Fruit fly (Drosophila melanogaster) whole organism, embryonic: ENCODE data around the gene CG10383.

Experiments
- Aef1 ChIP-seq: fragments of 200-800 bp; sonication (Bioruptor generic); IDR thresholded peaks from 3 replicates; pipeline ENCODE4 v1.3.6; 2022; ENCODE audit warnings: missing biosample characterization, missing genetic modification characterization
- B-H2 ChIP-seq: fragments of 200-800 bp; sonication (Bioruptor generic); optimal IDR thresholded peaks from 2 replicates; lab custom pipeline; 2018; ENCODE audit warnings: missing biosample characterization, mild to moderate bottlenecking, missing genetic modification characterization
- Bdp1 ChIP-seq: fragments of 200-800 bp; sonication (Bioruptor generic); optimal IDR thresholded peaks from 3 replicates; lab custom pipeline; 2016; ENCODE audit warnings: missing biosample characterization, missing genetic modification characterization
- Blimp-1 ChIP-seq: fragments of 200-800 bp; sonication (Bioruptor generic); optimal IDR thresholded peaks from 3 replicates; lab custom pipeline; 2018; ENCODE audit warnings: missing biosample characterization, missing genetic modification characterization, mild to moderate bottlenecking, moderate library complexity, missing genetic modification reagents
- CG1024 ChIP-seq: fragments of 200-800 bp; sonication (Bioruptor generic); IDR thresholded peaks from 2 replicates; pipeline ENCODE4 v1.3.6; 2022; ENCODE audit warnings: missing biosample characterization, missing genetic modification characterization
- CG10321 ChIP-seq: fragments of 200-800 bp; sonication (Bioruptor generic); IDR thresholded peaks from 2 replicates; pipeline ENCODE4 v1.3.6; 2022; ENCODE audit warnings: missing biosample characterization, missing genetic modification characterization
- CG12071 ChIP-seq: fragments of 200-800 bp; sonication (Bioruptor generic); optimal IDR thresholded peaks from 3 replicates; lab custom pipeline; 2018; ENCODE audit warnings: missing biosample characterization, mild to moderate bottlenecking, missing genetic modification characterization
- CG1647 ChIP-seq: fragments of 200-800 bp; sonication (Bioruptor generic); optimal IDR thresholded peaks from 3 replicates; lab custom pipeline; 2016; ENCODE audit warnings: missing biosample characterization, missing genetic modification characterization
- CG17912 ChIP-seq: fragments of 200-800 bp; sonication (Bioruptor generic); optimal IDR thresholded peaks from 2 replicates; lab custom pipeline; 2018; ENCODE audit warnings: missing biosample characterization, mild to moderate bottlenecking, missing genetic modification characterization
- CG2199 ChIP-seq: fragments of 200-800 bp; sonication (Bioruptor generic); IDR thresholded peaks from 3 replicates; pipeline ENCODE4 v1.3.6; 2022; ENCODE audit warnings: missing biosample characterization, missing genetic modification characterization
- CG2202 ChIP-seq: fragments of 200-800 bp; sonication (Bioruptor generic); optimal IDR thresholded peaks from 2 replicates; lab custom pipeline; 2018; ENCODE audit warnings: missing biosample characterization, mild to moderate bottlenecking, missing genetic modification characterization
- CG30403 ChIP-seq: fragments of 200-800 bp; sonication (Bioruptor generic); optimal IDR thresholded peaks from 3 replicates; lab custom pipeline; 2016; ENCODE audit warnings: missing biosample characterization, missing genetic modification characterization
- CG30431 ChIP-seq: fragments of 200-800 bp; sonication (Bioruptor generic); optimal IDR thresholded peaks from 2 replicates; lab custom pipeline; 2017; ENCODE audit warnings: missing biosample characterization, missing genetic modification characterization
- CG34376 ChIP-seq: fragments of 200-800 bp; sonication (Bioruptor generic); optimal IDR thresholded peaks from 2 replicates; lab custom pipeline; 2018; ENCODE audit warnings: missing biosample characterization, mild to moderate bottlenecking, missing genetic modification characterization
- CG3995 ChIP-seq: fragments of 200-800 bp; sonication (Bioruptor generic); optimal IDR thresholded peaks from 3 replicates; lab custom pipeline; 2016; ENCODE audit warnings: missing biosample characterization, missing genetic modification characterization
- CG43689 ChIP-seq: fragments of 200-800 bp; sonication (Bioruptor generic); IDR thresholded peaks from 2 replicates; pipeline ENCODE4 v1.3.6; 2022; ENCODE audit warnings: missing biosample characterization, missing genetic modification characterization
- CG4424 ChIP-seq: fragments of 200-800 bp; sonication (Bioruptor generic); optimal IDR thresholded peaks from 3 replicates; lab custom pipeline; 2016; ENCODE audit warnings: missing biosample characterization, missing genetic modification characterization
- CG7963 ChIP-seq: fragments of 200-800 bp; sonication (Bioruptor generic); IDR thresholded peaks from 3 replicates; pipeline ENCODE4 v1.3.6; 2022; ENCODE audit warnings: missing biosample characterization, missing genetic modification characterization; ENCODE audit not compliant: partially characterized antibody
- CG8478 ChIP-seq: fragments of >200 bp; optimal IDR thresholded peaks from 2 replicates; lab custom pipeline; 2018
- Doc2 ChIP-seq: fragments of 200-800 bp; sonication (Bioruptor generic); IDR thresholded peaks from 2 replicates; pipeline ENCODE4 v1.3.6; 2022; ENCODE audit warnings: missing biosample characterization, missing genetic modification characterization
- Fer1 ChIP-seq: fragments of 200-800 bp; sonication (Bioruptor generic); optimal IDR thresholded peaks from 2 replicates; lab custom pipeline; 2017; ENCODE audit warnings: missing biosample characterization, mild to moderate bottlenecking, missing genetic modification characterization
- HHEX ChIP-seq: fragments of 200-800 bp; sonication (Bioruptor generic); optimal IDR thresholded peaks from 3 replicates; lab custom pipeline; 2017; ENCODE audit warnings: missing biosample characterization, mild to moderate bottlenecking, missing genetic modification characterization, missing genetic modification reagents
- HLH4C ChIP-seq: fragments of 200-800 bp; sonication (Bioruptor generic); IDR thresholded peaks from 3 replicates; pipeline ENCODE4 v1.3.6; 2022; ENCODE audit warnings: missing biosample characterization, missing genetic modification characterization; ENCODE audit not compliant: partially characterized antibody
- HLHmδ ChIP-seq: fragments of 200-800 bp; sonication (Bioruptor generic); optimal IDR thresholded peaks from 2 replicates; lab custom pipeline; 2018; ENCODE audit warnings: missing biosample characterization, mild to moderate bottlenecking, missing genetic modification characterization, moderate library complexity
- Hmr ChIP-seq: fragments of 200-800 bp; sonication (Bioruptor generic); optimal IDR thresholded peaks from 3 replicates; lab custom pipeline; 2017; ENCODE audit warnings: mild to moderate bottlenecking, missing biosample characterization, missing genetic modification reagents, missing genetic modification characterization
- Mad ChIP-seq: fragments of 200-800 bp; sonication (Bioruptor generic); optimal IDR thresholded peaks from 2 replicates; lab custom pipeline; 2016; ENCODE audit warnings: missing biosample characterization, missing genetic modification characterization
- NC2β ChIP-seq: fragments of 200-800 bp; sonication (Bioruptor generic); optimal IDR thresholded peaks from 2 replicates; lab custom pipeline; 2016; ENCODE audit warnings: missing biosample characterization, missing genetic modification characterization
- NK7.1 ChIP-seq: fragments of 200-800 bp; sonication (Bioruptor generic); optimal IDR thresholded peaks from 3 replicates; lab custom pipeline; 2016; ENCODE audit warnings: missing biosample characterization, missing genetic modification characterization
- Nf-YA ChIP-seq: fragments of 200-800 bp; sonication (Bioruptor generic); IDR thresholded peaks from 2 replicates; pipeline ENCODE4 v1.3.6; 2022; ENCODE audit warnings: missing biosample characterization, missing genetic modification characterization
- NfI ChIP-seq: fragments of 200-800 bp; sonication (Bioruptor generic); optimal IDR thresholded peaks from 3 replicates; lab custom pipeline; 2018; ENCODE audit warnings: missing biosample characterization, mild to moderate bottlenecking, missing genetic modification characterization, moderate library complexity
- Optix ChIP-seq: fragments of 200-800 bp; sonication (Bioruptor generic); IDR thresholded peaks from 3 replicates; pipeline ENCODE4 v1.3.6; 2022; ENCODE audit warnings: missing biosample characterization, missing genetic modification characterization
- Ravus ChIP-seq: fragments of 200-800 bp; sonication (Bioruptor generic); IDR thresholded peaks from 2 replicates; pipeline ENCODE4 v1.3.6; 2022; ENCODE audit warnings: missing biosample characterization, missing genetic modification characterization
- abd-A ChIP-seq: fragments of 200-800 bp; sonication (Bioruptor generic); optimal IDR thresholded peaks from 3 replicates; lab custom pipeline; 2019; ENCODE audit warnings: missing biosample characterization, mild to moderate bottlenecking, missing genetic modification characterization, moderate library complexity
- az2 ChIP-seq: fragments of 200-800 bp; sonication (Bioruptor generic); optimal IDR thresholded peaks from 3 replicates; lab custom pipeline; 2016; ENCODE audit warnings: missing biosample characterization, missing genetic modification characterization
- br ChIP-seq: fragments of >200 bp; optimal IDR thresholded peaks from 2 replicates; lab custom pipeline; 2017
- bsh ChIP-seq, 2 experiments: fragments of 200-800 bp; sonication (Bioruptor generic); optimal IDR thresholded peaks; 2 replicates each; lab custom pipeline; 2017 to 2018; ENCODE audit warnings: mild to moderate bottlenecking in 2 of 2, missing biosample characterization in 2 of 2, missing genetic modification characterization in 2 of 2, moderate library complexity in 1 of 2
- chif ChIP-seq, 2 experiments: fragments of 200-800 bp; sonication (Bioruptor generic); optimal IDR thresholded peaks; 3 replicates each; lab custom pipeline; 2016; ENCODE audit warnings: missing biosample characterization in 2 of 2, missing genetic modification characterization in 2 of 2
- chn ChIP-seq: fragments of 200-800 bp; sonication (Bioruptor generic); optimal IDR thresholded peaks from 2 replicates; lab custom pipeline; 2016; ENCODE audit warnings: missing biosample characterization, missing genetic modification characterization
- croc ChIP-seq: fragments of 200-800 bp; sonication (Bioruptor generic); conservative IDR thresholded peaks from 3 replicates; pipeline ENCODE4 v1.3.6; 2022; ENCODE audit warnings: missing biosample characterization, missing genetic modification characterization
- ems ChIP-seq: fragments of 200-800 bp; sonication (Bioruptor generic); optimal IDR thresholded peaks from 3 replicates; lab custom pipeline; 2016; ENCODE audit warnings: missing biosample characterization, missing genetic modification characterization
- hkb ChIP-seq, 2 experiments: fragments of 200-800 bp in 1 of 2; fragments of >200 bp in 1 of 2; sonication (Bioruptor generic) in 1 of 2; IDR thresholded peaks in 1 of 2; optimal IDR thresholded peaks in 1 of 2; 2 replicates each; pipeline versions ENCODE4 v1.3.6 to Lab custom; 2017 to 2022; ENCODE audit warnings: missing biosample characterization in 1 of 2, missing genetic modification characterization in 1 of 2
- lab ChIP-seq: fragments of 200-800 bp; sonication (Bioruptor generic); optimal IDR thresholded peaks from 3 replicates; lab custom pipeline; 2017; ENCODE audit warnings: missing biosample characterization, missing genetic modification characterization, mild to moderate bottlenecking, moderate library complexity, missing genetic modification reagents
- mld ChIP-seq: fragments of 200-800 bp; sonication (Bioruptor generic); IDR thresholded peaks from 3 replicates; pipeline ENCODE4 v1.3.6; 2022; ENCODE audit warnings: missing biosample characterization, missing genetic modification characterization; ENCODE audit not compliant: partially characterized antibody
- nerfin-1 ChIP-seq: fragments of 200-800 bp; sonication (Bioruptor generic); optimal IDR thresholded peaks from 3 replicates; lab custom pipeline; 2019; ENCODE audit warnings: missing biosample characterization, mild to moderate bottlenecking, missing genetic modification characterization, moderate library complexity
- psq ChIP-seq: fragments of 200-800 bp; sonication (Bioruptor generic); optimal IDR thresholded peaks from 2 replicates; lab custom pipeline; 2017; ENCODE audit warnings: missing biosample characterization, missing genetic modification characterization
- pum ChIP-seq: fragments of 200-800 bp; sonication (Bioruptor generic); optimal IDR thresholded peaks from 2 replicates; lab custom pipeline; 2016; ENCODE audit warnings: missing biosample characterization, missing genetic modification characterization
- repo ChIP-seq: fragments of 200-800 bp; sonication (Bioruptor generic); optimal IDR thresholded peaks from 2 replicates; lab custom pipeline; 2016; ENCODE audit warnings: missing biosample characterization, missing genetic modification characterization
- salm ChIP-seq: fragments of 200-800 bp; sonication (Bioruptor generic); optimal IDR thresholded peaks from 2 replicates; lab custom pipeline; 2018; ENCODE audit warnings: missing biosample characterization, mild to moderate bottlenecking, missing genetic modification characterization
- ssp ChIP-seq: fragments of 200-800 bp; sonication (Bioruptor generic); IDR thresholded peaks from 2 replicates; pipeline ENCODE4 v1.3.6; 2022; ENCODE audit warnings: missing biosample characterization, missing genetic modification characterization
- tio ChIP-seq: fragments of 200-800 bp; sonication (Bioruptor generic); optimal IDR thresholded peaks from 2 replicates; lab custom pipeline; 2017; ENCODE audit warnings: missing biosample characterization, missing genetic modification characterization, inconsistent platforms
- z ChIP-seq: fragments of 200-800 bp; sonication (Bioruptor generic); IDR thresholded peaks from 3 replicates; pipeline ENCODE4 v1.3.6; 2022; ENCODE audit warnings: missing biosample characterization, missing genetic modification characterization

CG10383 gene

dm6 chr2L:18705617-18706046, 10.2 kb upstream of the CG10383 start, which contains the start of gene Jwa (continued):
- peak; percentile 94 for TF ChIP-seq B-H2 (GFP tag; lab: Kevin White, UChicago)
- peak; percentile 87 for TF ChIP-seq mld
- TF ChIP-seq chn = peak; percentile 95
- TF ChIP-seq Ravus (GFP tag; lab: Robert Waterston, UW) = peak; percentile 53
- peak; percentile 84 for TF ChIP-seq CG4424 (GFP tag; lab: Kevin White, UChicago)
- peak; percentile 79 for TF ChIP-seq Fer1 (GFP tag; lab: Kevin White, UChicago)
- TF ChIP-seq lab = peak; percentile 81
- peak; percentile 91 for TF ChIP-seq Aef1 (GFP tag; lab: Robert Waterston, UW)
- TF ChIP-seq CG7963 = peak; percentile 93
- peak; percentile 83 for TF ChIP-seq ssp (GFP tag; lab: Robert Waterston, UW)
- peak; percentile 87 for TF ChIP-seq CG34376 (GFP tag; lab: Kevin White, UChicago)
- peak; percentile 96 for TF ChIP-seq NC2β (GFP tag; lab: Kevin White, UChicago)
- TF ChIP-seq hkb (optimal IDR thresholded peaks at IDR 0.05; lab: Kevin White, UChicago) = no peak
- TF ChIP-seq hkb (GFP tag; IDR thresholded peaks at IDR 0.05; lab: Robert Waterston, UW) = peak; percentile 77
- no peak for TF ChIP-seq CG2199 (GFP tag; lab: Robert Waterston, UW)
- peak; percentile 96 for TF ChIP-seq pum (GFP tag; lab: Kevin White, UChicago)
- peak; percentile 93 for TF ChIP-seq ems (GFP tag; lab: Kevin White, UChicago)
- peak; percentile 67 for TF ChIP-seq Nf-YA
- peak; percentile 97 for TF ChIP-seq CG30403 (GFP tag; lab: Kevin White, UChicago)
- TF ChIP-seq CG17912 (GFP tag; lab: Kevin White, UChicago) = peak; percentile 46
- no peak for TF ChIP-seq HLHmδ (GFP tag; lab: Kevin White, UChicago)
- no peak for TF ChIP-seq CG8478
- peak; percentile 98 for TF ChIP-seq Optix (GFP tag; lab: Robert Waterston, UW)
- peak; percentile 91 for TF ChIP-seq Bdp1 (GFP tag; lab: Kevin White, UChicago)
- TF ChIP-seq tio (GFP tag; lab: Kevin White, UChicago) = peak; percentile 95
- TF ChIP-seq psq (GFP tag; lab: Kevin White, UChicago) = peak; percentile 84
- TF ChIP-seq NK7.1 (GFP tag; lab: Kevin White, UChicago) = peak; percentile 82
- TF ChIP-seq Blimp-1 (GFP tag; lab: Kevin White, UChicago) = peak; percentile 71
- TF ChIP-seq CG30431 (GFP tag; lab: Kevin White, UChicago) = peak; percentile 96
- peak; percentile 87 for TF ChIP-seq croc (GFP tag; lab: Robert Waterston, UW)
- peak; percentile 67 for TF ChIP-seq HHEX (GFP tag; lab: Kevin White, UChicago)
- TF ChIP-seq az2 = peak; percentile 98
- peak; percentile 89 for TF ChIP-seq nerfin-1 (tag; lab: Kevin White, UChicago)
- peak; percentile 87 for TF ChIP-seq CG1024 (GFP tag; lab: Robert Waterston, UW)
- peak; percentile 94 for TF ChIP-seq chif (GFP tag; optimal IDR thresholded peaks at IDR 0.05; lab: Kevin White, UChicago)
- peak; percentile 36; the same call in 1 of the 2 replicates for TF ChIP-seq CG10321
- peak; percentile 90 for TF ChIP-seq CG43689 (GFP tag; lab: Robert Waterston, UW)
- TF ChIP-seq CG2202 (tag; lab: Kevin White, UChicago) = peak; percentile 91
- TF ChIP-seq CG12071 (GFP tag; lab: Kevin White, UChicago) = no peak
- TF ChIP-seq z (GFP tag; lab: Robert Waterston, UW) = no peak
- TF ChIP-seq repo (GFP tag; lab: Kevin White, UChicago) = peak; percentile 84
- no peak for TF ChIP-seq abd-A (tag; lab: Kevin White, UChicago)
- TF ChIP-seq bsh (GFP tag; optimal IDR thresholded peaks at IDR 0.05; lab: Kevin White, UChicago) = peak; percentile 38 to 96
- TF ChIP-seq salm = peak; percentile 88
- no peak for TF ChIP-seq br (lab: Kevin White, UChicago)
- peak; percentile 96 for TF ChIP-seq NfI (GFP tag; lab: Kevin White, UChicago)
- TF ChIP-seq HLH4C = peak; percentile 98
- peak; percentile 67 for TF ChIP-seq CG3995 (GFP tag; lab: Kevin White, UChicago)
- peak; percentile 51; the same call in 1 of the 2 replicates for TF ChIP-seq Doc2 (GFP tag; lab: Robert Waterston, UW)
- TF ChIP-seq Mad (GFP tag; lab: Kevin White, UChicago) = peak; percentile 93
- peak; percentile 84 for TF ChIP-seq CG1647 (GFP tag; lab: Kevin White, UChicago)
- peak; percentile 97 for TF ChIP-seq Hmr
